Worm (Caenorhabditis elegans): Measurements from ENCODE around the gene F55C9.14.

- TF ChIP-seq daf-19 (GFP tag; conservative IDR thresholded peaks at IDR 0.05) (no peak), ZK546.5 (tag; optimal IDR thresholded peaks at IDR 0.05) (no peak), skn-1 (tag; optimal IDR thresholded peaks at IDR 0.05) (no peak), nhr-77 (tag; optimal IDR thresholded peaks at IDR 0.05) (no peak), F49E8.2 (tag; optimal IDR thresholded peaks at IDR 0.05; ENCODE audit: borderline replicate concordance) (no peak), nhr-76 (tag; optimal IDR thresholded peaks at IDR 0.05) (no peak), lin-13 (GFP tag; optimal IDR thresholded peaks at IDR 0.05) (no peak), ceh-28 (tag; optimal IDR thresholded peaks at IDR 0.05) (no peak)
Measured at ce11 chrV:19282314-19282713, 17.0 kb upstream of the F55C9.14 start, which contains the start of gene fbxb-117.

Data from whole organism, L4 larva.